Worm (Caenorhabditis elegans) whole organism, L3 larva: ENCODE results near the gene arrd-5.

Experiments used
- ama-1 ChIP-seq: fragments of 150-350 bp; optimal IDR thresholded peaks from 2 replicates; lab custom pipeline; 2018
- ceh-16 ChIP-seq: sonication (generic microtip); optimal IDR thresholded peaks from 2 replicates; lab custom pipeline; 2017; ENCODE audit warnings: missing biosample characterization, missing genetic modification characterization
- ceh-82 ChIP-seq: fragments of 150-350 bp; optimal IDR thresholded peaks from 2 replicates; lab custom pipeline; 2014; ENCODE audit warnings: missing biosample characterization, missing genetic modification characterization
- ceh-9 ChIP-seq: sonication (generic microtip); optimal IDR thresholded peaks from 2 replicates; lab custom pipeline; 2018; ENCODE audit warnings: missing biosample characterization, missing genetic modification characterization
- egl-27 ChIP-seq: sonication (generic microtip); optimal IDR thresholded peaks from 4 replicates; lab custom pipeline; 2017; ENCODE audit warnings: missing biosample characterization, missing genetic modification reagents, missing genetic modification characterization
- egl-5 ChIP-seq: fragments of 150-350 bp; optimal IDR thresholded peaks from 2 replicates; lab custom pipeline; 2017; ENCODE audit warnings: missing biosample characterization, missing genetic modification reagents, missing genetic modification characterization, inconsistent platforms
- elt-1 ChIP-seq: fragments of 150-350 bp; optimal IDR thresholded peaks from 2 replicates; lab custom pipeline; 2014; ENCODE audit warnings: missing biosample characterization, missing genetic modification characterization
- elt-2 ChIP-seq: sonication (generic microtip); optimal IDR thresholded peaks from 2 replicates; lab custom pipeline; 2016; ENCODE audit warnings: missing genetic modification reagents, mild to moderate bottlenecking, missing genetic modification characterization, missing compliant biosample characterization
- elt-3 ChIP-seq, 3 experiments: fragments of 150-350 bp in 1 of 3; sonication (generic microtip) in 2 of 3; optimal IDR thresholded peaks; 2 replicates in 2 of 3; 4 replicates in 1 of 3; lab custom pipeline; 2014 to 2017; ENCODE audit warnings: missing biosample characterization in 3 of 3, missing genetic modification characterization in 3 of 3
- eor-1 ChIP-seq, 2 experiments: fragments of 150-350 bp; optimal IDR thresholded peaks; 2 replicates each; lab custom pipeline; 2014 to 2018; ENCODE audit warnings: missing biosample characterization in 2 of 2, missing genetic modification characterization in 2 of 2
- fkh-10 ChIP-seq: sonication (generic microtip); optimal IDR thresholded peaks from 2 replicates; lab custom pipeline; 2017; ENCODE audit warnings: missing biosample characterization, missing genetic modification reagents, missing genetic modification characterization
- fkh-2 ChIP-seq: fragments of 150-350 bp; optimal IDR thresholded peaks from 2 replicates; lab custom pipeline; 2014; ENCODE audit warnings: missing biosample characterization, missing genetic modification reagents, missing genetic modification characterization
- fos-1 ChIP-seq: fragments of 150-350 bp; optimal IDR thresholded peaks from 2 replicates; lab custom pipeline; 2014; ENCODE audit warnings: missing biosample characterization, missing genetic modification characterization
- jun-1 ChIP-seq: fragments of 150-350 bp; optimal IDR thresholded peaks from 2 replicates; lab custom pipeline; 2014; ENCODE audit warnings: missing biosample characterization, missing genetic modification reagents, missing genetic modification characterization
- lin-15B ChIP-seq: fragments of 150-350 bp; optimal IDR thresholded peaks from 2 replicates; lab custom pipeline; 2014; ENCODE audit warnings: missing biosample characterization, missing genetic modification characterization
- lsy-12 ChIP-seq: sonication (generic microtip); optimal IDR thresholded peaks from 2 replicates; lab custom pipeline; 2016; ENCODE audit warnings: mild to moderate bottlenecking, missing genetic modification characterization, missing compliant biosample characterization
- mdl-1 ChIP-seq: fragments of 150-350 bp; optimal IDR thresholded peaks from 2 replicates; lab custom pipeline; 2014; ENCODE audit warnings: missing biosample characterization, missing genetic modification characterization
- nfya-1 ChIP-seq: sonication (generic microtip); optimal IDR thresholded peaks from 2 replicates; lab custom pipeline; 2017; ENCODE audit warnings: missing genetic modification characterization, mild to moderate bottlenecking, missing compliant biosample characterization, antibody characterized with exemption, moderate library complexity; ENCODE audit not compliant: insufficient read depth
- nhr-11 ChIP-seq: fragments of 150-350 bp; optimal IDR thresholded peaks from 2 replicates; lab custom pipeline; 2014; ENCODE audit warnings: missing biosample characterization, missing genetic modification characterization
- nhr-12 ChIP-seq: fragments of 150-350 bp; optimal IDR thresholded peaks from 2 replicates; lab custom pipeline; 2014; ENCODE audit warnings: missing biosample characterization, missing genetic modification characterization
- nhr-23 ChIP-seq: fragments of 150-350 bp; optimal IDR thresholded peaks from 2 replicates; lab custom pipeline; 2014; ENCODE audit warnings: missing biosample characterization, missing genetic modification reagents, missing genetic modification characterization
- nhr-237 ChIP-seq: fragments of 150-350 bp; optimal IDR thresholded peaks from 2 replicates; lab custom pipeline; 2014; ENCODE audit warnings: missing biosample characterization, missing genetic modification characterization
- nhr-25 ChIP-seq: sonication (generic microtip); optimal IDR thresholded peaks from 2 replicates; lab custom pipeline; 2017; ENCODE audit warnings: missing biosample characterization, missing genetic modification characterization
- nhr-43 ChIP-seq: sonication (generic microtip); optimal IDR thresholded peaks from 2 replicates; lab custom pipeline; 2016; ENCODE audit warnings: mild to moderate bottlenecking, missing genetic modification characterization, missing compliant biosample characterization; ENCODE audit not compliant: poor library complexity, severe bottlenecking
- nhr-67 ChIP-seq: fragments of 150-350 bp; optimal IDR thresholded peaks from 2 replicates; lab custom pipeline; 2014; ENCODE audit warnings: missing biosample characterization, missing genetic modification characterization
- nhr-76 ChIP-seq: fragments of 150-350 bp; sonication (generic microtip); optimal IDR thresholded peaks from 5 replicates; lab custom pipeline; 2014; ENCODE audit warnings: missing biosample characterization, missing genetic modification characterization
- nhr-77 ChIP-seq: fragments of 150-350 bp; optimal IDR thresholded peaks from 2 replicates; lab custom pipeline; 2014; ENCODE audit warnings: missing biosample characterization, missing genetic modification characterization
- pha-4 ChIP-seq: fragments of 150-350 bp; optimal IDR thresholded peaks from 2 replicates; lab custom pipeline; 2014; ENCODE audit warnings: missing biosample characterization, missing genetic modification reagents, missing genetic modification characterization
- pqm-1 ChIP-seq: fragments of 150-350 bp; optimal IDR thresholded peaks from 2 replicates; lab custom pipeline; 2017; ENCODE audit warnings: missing biosample characterization, missing genetic modification characterization, inconsistent platforms
- sea-2 ChIP-seq: fragments of 150-350 bp; sonication (generic microtip); optimal IDR thresholded peaks from 4 replicates; lab custom pipeline; 2014; ENCODE audit warnings: missing biosample characterization, missing genetic modification reagents, missing genetic modification characterization
- skn-1 ChIP-seq: fragments of 150-350 bp; optimal IDR thresholded peaks from 2 replicates; lab custom pipeline; 2014; ENCODE audit warnings: missing biosample characterization, missing genetic modification characterization
- snpc-4 ChIP-seq: fragments of 150-350 bp; optimal IDR thresholded peaks from 2 replicates; lab custom pipeline; 2014; ENCODE audit warnings: missing biosample characterization, missing genetic modification characterization
- unc-39 ChIP-seq: sonication (generic microtip); optimal IDR thresholded peaks from 4 replicates; lab custom pipeline; 2017; ENCODE audit warnings: missing biosample characterization, missing genetic modification characterization
- unc-62 ChIP-seq: fragments of 150-350 bp; sonication (generic microtip); optimal IDR thresholded peaks from 4 replicates; lab custom pipeline; 2014; ENCODE audit warnings: missing biosample characterization, missing genetic modification reagents, missing genetic modification characterization
- ztf-11 ChIP-seq: fragments of 150-350 bp; optimal IDR thresholded peaks from 2 replicates; lab custom pipeline; 2014; ENCODE audit warnings: missing biosample characterization, missing genetic modification characterization
- ztf-4 ChIP-seq: fragments of 150-350 bp; optimal IDR thresholded peaks from 2 replicates; lab custom pipeline; 2014; ENCODE audit warnings: missing biosample characterization, missing genetic modification characterization

The arrd-5 gene

ce11 chrII:9793197-9793596 is 41.8 kb upstream of the arrd-5 start, which contains the start of gene cyp-13A3:
TSS of gene cyp-13A3 (minus strand) at chrII:9793297.
- TF ChIP-seq jun-1 = no peak
- no peak for TF ChIP-seq pqm-1
- no peak for TF ChIP-seq skn-1 (tag; lab: Kevin White, UChicago)
- TF ChIP-seq unc-62 (GFP tag; lab: Kevin White, UChicago) = no peak
- TF ChIP-seq unc-39 (tag; lab: Kevin White, UChicago) = no peak
- TF ChIP-seq ztf-4 (tag; lab: Kevin White, UChicago) = no peak
- TF ChIP-seq elt-2 (tag; lab: Kevin White, UChicago) = no peak
- TF ChIP-seq ceh-82 (tag; lab: Kevin White, UChicago) = no peak
- TF ChIP-seq snpc-4 = no peak
- TF ChIP-seq ceh-16 = no peak
- no peak for TF ChIP-seq sea-2 (GFP tag; lab: Kevin White, UChicago)
- TF ChIP-seq ztf-11 (tag; lab: Kevin White, UChicago) = no peak
- TF ChIP-seq egl-5 (tag; lab: Kevin White, UChicago) = no peak
- no peak for TF ChIP-seq ceh-9
- no peak for TF ChIP-seq nhr-25 (tag; lab: Kevin White, UChicago)
- TF ChIP-seq mdl-1 = no peak
- no peak for TF ChIP-seq elt-1
- no peak for TF ChIP-seq nhr-237 (tag; lab: Kevin White, UChicago)
- TF ChIP-seq lsy-12 (tag; lab: Kevin White, UChicago) = no peak

ce11 chrII:9797664-9798063 is 37.4 kb upstream of the arrd-5 start, which contains the start of gene cyp-13A4:
TSS of gene cyp-13A4 (minus strand) at chrII:9797740.
- TF ChIP-seq pqm-1 = peak; percentile 36
- no peak for TF ChIP-seq nhr-76
- no peak for TF ChIP-seq sea-2 (GFP tag; lab: Kevin White, UChicago)
- TF ChIP-seq nhr-25 (tag; lab: Kevin White, UChicago) = no peak
- TF ChIP-seq nhr-43 (tag; lab: Kevin White, UChicago) = no peak
- peak; percentile 18 for TF ChIP-seq elt-2 (tag; lab: Kevin White, UChicago)
- TF ChIP-seq elt-1 = no peak
- no peak for TF ChIP-seq egl-27 (tag; lab: Kevin White, UChicago)
- TF ChIP-seq ztf-11 (tag; lab: Kevin White, UChicago) = no peak
- TF ChIP-seq pha-4 (tag; lab: Kevin White, UChicago) = no peak
- no peak for TF ChIP-seq unc-39 (tag; lab: Kevin White, UChicago)
- TF ChIP-seq eor-1 (tag; optimal IDR thresholded peaks at IDR 0.05; lab: Kevin White, UChicago) = no peak

ce11 chrII:9800251-9800650 is 34.8 kb upstream of the arrd-5 start, which contains the start of gene cyp-13A5:
TSS of gene cyp-13A5 (minus strand) at chrII:9800362.
- peak; percentile 37 for TF ChIP-seq elt-2 (tag; lab: Kevin White, UChicago)
- TF ChIP-seq pha-4 (tag; lab: Kevin White, UChicago) = peak; percentile 64
- no peak for TF ChIP-seq lin-15B
- no peak for TF ChIP-seq skn-1 (tag; lab: Kevin White, UChicago)
- TF ChIP-seq ztf-11 (tag; lab: Kevin White, UChicago) = no peak
- peak; percentile 47 for TF ChIP-seq nhr-23
- TF ChIP-seq fos-1 (tag; lab: Kevin White, UChicago) = no peak
- peak; percentile 65 for TF ChIP-seq pqm-1
- TF ChIP-seq, all 47 proteins: peak for 4

ce11 chrII:9802642-9803041 is 32.4 kb upstream of the arrd-5 start, which contains the start of gene cyp-13A6:
TSS of gene cyp-13A6 (minus strand) at chrII:9802821.
- TF ChIP-seq pha-4 (tag; lab: Kevin White, UChicago) (peak; percentile 2), elt-2 (tag; lab: Kevin White, UChicago) (peak; percentile 26), nhr-23 (no peak)

ce11 chrII:9803320-9803719 is 31.7 kb upstream of the arrd-5 start, which contains the start of gene cyp-13A7:
TSS of gene cyp-13A7 (plus strand) at chrII:9803620.
- TF ChIP-seq nhr-23 (no peak), mdl-1 (no peak), nfya-1 (tag; lab: Kevin White, UChicago) (no peak), ama-1 (lab: Kevin White, UChicago) (no peak), elt-1 (no peak), nhr-12 (tag; lab: Kevin White, UChicago) (no peak), unc-39 (tag; lab: Kevin White, UChicago) (no peak), ceh-82 (tag; lab: Kevin White, UChicago) (no peak), fos-1 (tag; lab: Kevin White, UChicago) (no peak), ztf-11 (tag; lab: Kevin White, UChicago) (no peak), fkh-10 (GFP tag; lab: Kevin White, UChicago) (no peak), jun-1 (no peak), snpc-4 (no peak), nhr-77 (tag; lab: Kevin White, UChicago) (no peak), fkh-2 (tag; lab: Kevin White, UChicago) (no peak), nhr-67 (tag; lab: Kevin White, UChicago) (no peak), nhr-43 (tag; lab: Kevin White, UChicago) (no peak), skn-1 (tag; lab: Kevin White, UChicago) (no peak), elt-3 (tag; optimal IDR thresholded peaks at IDR 0.05; lab: Kevin White, UChicago) (no peak), nhr-11 (tag; lab: Kevin White, UChicago) (no peak)
